Fruit fly (Drosophila melanogaster) whole organism, embryonic: ENCODE measurements around the gene dpp.
A peak's percentile ranks its signal among the peaks of the same experiment; 100 is the strongest.

Experiments used
- Abd-B ChIP-seq: fragments of 200-800 bp; sonication (Bioruptor generic); optimal IDR thresholded peaks from 2 replicates; lab custom pipeline; 2018; ENCODE audit warnings: missing biosample characterization, mild to moderate bottlenecking, missing genetic modification characterization, moderate library complexity
- B-H1 ChIP-seq: fragments of 200-800 bp; sonication (Bioruptor generic); IDR thresholded peaks from 3 replicates; pipeline ENCODE4 v1.3.6; 2022; ENCODE audit warnings: missing biosample characterization, missing genetic modification characterization
- B-H2 ChIP-seq: fragments of 200-800 bp; sonication (Bioruptor generic); optimal IDR thresholded peaks from 2 replicates; lab custom pipeline; 2018; ENCODE audit warnings: missing biosample characterization, mild to moderate bottlenecking, missing genetic modification characterization
- CG10147 ChIP-seq: fragments of 200-800 bp; sonication (Bioruptor generic); optimal IDR thresholded peaks from 2 replicates; lab custom pipeline; 2019; ENCODE audit warnings: missing biosample characterization, mild to moderate bottlenecking, missing genetic modification characterization, moderate library complexity
- CG10654 ChIP-seq: fragments of 200-800 bp; sonication (Bioruptor generic); optimal IDR thresholded peaks from 2 replicates; lab custom pipeline; 2016; ENCODE audit warnings: missing biosample characterization, missing genetic modification characterization
- CG10959 ChIP-seq: fragments of 200-800 bp; sonication (Bioruptor generic); IDR thresholded peaks from 2 replicates; pipeline ENCODE4 v1.3.6; 2022; ENCODE audit warnings: missing biosample characterization, missing genetic modification characterization
- CG11398 ChIP-seq: fragments of 200-800 bp; sonication (Bioruptor generic); optimal IDR thresholded peaks from 2 replicates; lab custom pipeline; 2016; ENCODE audit warnings: missing biosample characterization, missing genetic modification characterization
- CG12769 ChIP-seq: fragments of 200-800 bp; sonication (Bioruptor generic); optimal IDR thresholded peaks from 2 replicates; lab custom pipeline; 2019; ENCODE audit warnings: missing biosample characterization, mild to moderate bottlenecking, missing genetic modification characterization, moderate library complexity
- CG13296 ChIP-seq: fragments of 200-800 bp; sonication (Bioruptor generic); optimal IDR thresholded peaks from 3 replicates; lab custom pipeline; 2018; ENCODE audit warnings: missing biosample characterization, mild to moderate bottlenecking, missing genetic modification characterization
- CG14014 ChIP-seq: fragments of 200-800 bp; sonication (Bioruptor generic); IDR thresholded peaks from 2 replicates; pipeline ENCODE4 v1.3.6; 2022; ENCODE audit warnings: missing biosample characterization, missing genetic modification characterization
- CG15269 ChIP-seq: fragments of 200-800 bp; sonication (Bioruptor generic); optimal IDR thresholded peaks from 2 replicates; lab custom pipeline; 2018; ENCODE audit warnings: missing biosample characterization, mild to moderate bottlenecking, missing genetic modification characterization, moderate library complexity
- CG1602 ChIP-seq: fragments of 200-800 bp; sonication (Bioruptor generic); optimal IDR thresholded peaks from 3 replicates; lab custom pipeline; 2016; ENCODE audit warnings: missing biosample characterization, missing genetic modification characterization
- CG17802 ChIP-seq: fragments of 200-800 bp; sonication (Bioruptor generic); optimal IDR thresholded peaks from 2 replicates; lab custom pipeline; 2018; ENCODE audit warnings: missing biosample characterization, mild to moderate bottlenecking, missing genetic modification characterization, moderate library complexity
- CG1792 ChIP-seq: fragments of 200-800 bp; sonication (Bioruptor generic); optimal IDR thresholded peaks from 2 replicates; lab custom pipeline; 2016; ENCODE audit warnings: missing biosample characterization, missing genetic modification characterization
- CG18262 ChIP-seq: fragments of 200-800 bp; optimal IDR thresholded peaks from 3 replicates; lab custom pipeline; 2019; ENCODE audit warnings: missing biosample characterization, mild to moderate bottlenecking, missing genetic modification characterization, moderate library complexity
- CG2120 ChIP-seq: fragments of 200-800 bp; sonication (Bioruptor generic); optimal IDR thresholded peaks from 3 replicates; lab custom pipeline; 2016; ENCODE audit warnings: missing biosample characterization, missing genetic modification characterization
- CG31224 ChIP-seq: fragments of 200-800 bp; sonication (Bioruptor generic); IDR thresholded peaks from 2 replicates; pipeline ENCODE4 v1.3.6; 2022; ENCODE audit warnings: missing biosample characterization, missing genetic modification characterization
- CG3281 ChIP-seq: fragments of 200-800 bp; sonication (Bioruptor generic); optimal IDR thresholded peaks from 3 replicates; lab custom pipeline; 2017; ENCODE audit warnings: missing biosample characterization, mild to moderate bottlenecking, missing genetic modification characterization
- CG34376 ChIP-seq: fragments of 200-800 bp; sonication (Bioruptor generic); optimal IDR thresholded peaks from 2 replicates; lab custom pipeline; 2018; ENCODE audit warnings: missing biosample characterization, mild to moderate bottlenecking, missing genetic modification characterization
- CG3847 ChIP-seq: fragments of 200-800 bp; sonication (Bioruptor generic); IDR thresholded peaks from 2 replicates; pipeline ENCODE4 v1.3.6; 2022; ENCODE audit warnings: missing biosample characterization, missing genetic modification characterization
- CG6254 ChIP-seq: fragments of 200-800 bp; sonication (Bioruptor generic); optimal IDR thresholded peaks from 3 replicates; lab custom pipeline; 2017; ENCODE audit warnings: mild to moderate bottlenecking, missing biosample characterization, missing genetic modification reagents, missing genetic modification characterization
- CG7786 ChIP-seq: fragments of 200-800 bp; sonication (Bioruptor generic); optimal IDR thresholded peaks from 2 replicates; lab custom pipeline; 2016; ENCODE audit warnings: missing biosample characterization, missing genetic modification characterization
- CG7839 ChIP-seq: fragments of 200-800 bp; sonication (Bioruptor generic); optimal IDR thresholded peaks from 3 replicates; lab custom pipeline; 2018; ENCODE audit warnings: missing biosample characterization, mild to moderate bottlenecking, missing genetic modification characterization, moderate library complexity
- CG9932 ChIP-seq: fragments of 200-800 bp; sonication (Bioruptor generic); IDR thresholded peaks from 2 replicates; pipeline ENCODE4 v1.3.6; 2022; ENCODE audit warnings: missing biosample characterization, missing genetic modification characterization
- Fer1 ChIP-seq: fragments of 200-800 bp; sonication (Bioruptor generic); optimal IDR thresholded peaks from 2 replicates; lab custom pipeline; 2017; ENCODE audit warnings: missing biosample characterization, mild to moderate bottlenecking, missing genetic modification characterization
- Fer3 ChIP-seq: fragments of 200-800 bp; sonication (Bioruptor generic); optimal IDR thresholded peaks from 2 replicates; lab custom pipeline; 2018; ENCODE audit warnings: missing biosample characterization, mild to moderate bottlenecking, missing genetic modification characterization, moderate library complexity
- H2.0 ChIP-seq: fragments of 200-800 bp; sonication (Bioruptor generic); IDR thresholded peaks from 2 replicates; pipeline ENCODE4 v1.3.6; 2022; ENCODE audit warnings: missing biosample characterization, missing genetic modification characterization
- HLH54F ChIP-seq: fragments of 200-800 bp; sonication (Bioruptor generic); optimal IDR thresholded peaks from 3 replicates; lab custom pipeline; 2016; ENCODE audit warnings: missing biosample characterization, missing genetic modification characterization
- Max ChIP-seq: fragments of 200-800 bp; sonication (Bioruptor generic); optimal IDR thresholded peaks from 2 replicates; lab custom pipeline; 2016; ENCODE audit warnings: missing biosample characterization, mild to moderate bottlenecking, missing genetic modification characterization
- Meics ChIP-seq: fragments of 200-800 bp; sonication (Bioruptor generic); optimal IDR thresholded peaks from 2 replicates; lab custom pipeline; 2017; ENCODE audit warnings: missing biosample characterization, mild to moderate bottlenecking, missing genetic modification characterization
- NC2β ChIP-seq: fragments of 200-800 bp; sonication (Bioruptor generic); optimal IDR thresholded peaks from 2 replicates; lab custom pipeline; 2016; ENCODE audit warnings: missing biosample characterization, missing genetic modification characterization
- NK7.1 ChIP-seq: fragments of 200-800 bp; sonication (Bioruptor generic); optimal IDR thresholded peaks from 3 replicates; lab custom pipeline; 2016; ENCODE audit warnings: missing biosample characterization, missing genetic modification characterization
- NfI ChIP-seq: fragments of 200-800 bp; sonication (Bioruptor generic); optimal IDR thresholded peaks from 3 replicates; lab custom pipeline; 2018; ENCODE audit warnings: missing biosample characterization, mild to moderate bottlenecking, missing genetic modification characterization, moderate library complexity
- Rfx ChIP-seq: fragments of 200-800 bp; sonication (Bioruptor generic); IDR thresholded peaks from 2 replicates; pipeline ENCODE4 v1.3.6; 2022; ENCODE audit warnings: missing biosample characterization, missing genetic modification characterization
- abd-A ChIP-seq: fragments of 200-800 bp; sonication (Bioruptor generic); optimal IDR thresholded peaks from 3 replicates; lab custom pipeline; 2019; ENCODE audit warnings: missing biosample characterization, mild to moderate bottlenecking, missing genetic modification characterization, moderate library complexity
- caup ChIP-seq: fragments of 200-800 bp; sonication (Bioruptor generic); optimal IDR thresholded peaks from 3 replicates; lab custom pipeline; 2017; ENCODE audit warnings: missing biosample characterization, mild to moderate bottlenecking, missing genetic modification characterization, moderate library complexity; ENCODE audit not compliant: severe bottlenecking
- ci ChIP-seq: fragments of 200-800 bp; sonication (Bioruptor generic); IDR thresholded peaks from 3 replicates; pipeline ENCODE4 v1.3.6; 2022; ENCODE audit warnings: missing biosample characterization, missing genetic modification characterization
- crol ChIP-seq: fragments of 200-800 bp; sonication (Bioruptor generic); IDR thresholded peaks from 2 replicates; pipeline ENCODE4 v1.3.6; 2022; ENCODE audit warnings: missing biosample characterization, missing genetic modification characterization
- dmrt99B ChIP-seq: fragments of 200-800 bp; sonication (Bioruptor generic); optimal IDR thresholded peaks from 2 replicates; lab custom pipeline; 2018; ENCODE audit warnings: missing biosample characterization, mild to moderate bottlenecking, missing genetic modification characterization, moderate library complexity
- eyg ChIP-seq: fragments of 200-800 bp; sonication (Bioruptor generic); optimal IDR thresholded peaks from 3 replicates; lab custom pipeline; 2016; ENCODE audit warnings: missing biosample characterization, missing genetic modification characterization
- grau ChIP-seq: fragments of 200-800 bp; optimal IDR thresholded peaks from 3 replicates; lab custom pipeline; 2019; ENCODE audit warnings: missing biosample characterization, mild to moderate bottlenecking, missing genetic modification characterization, moderate library complexity
- h ChIP-seq: fragments of >200 bp; optimal IDR thresholded peaks from 2 replicates; lab custom pipeline; 2017
- lab ChIP-seq: fragments of 200-800 bp; sonication (Bioruptor generic); optimal IDR thresholded peaks from 3 replicates; lab custom pipeline; 2017; ENCODE audit warnings: missing biosample characterization, missing genetic modification characterization, mild to moderate bottlenecking, moderate library complexity, missing genetic modification reagents
- mirr ChIP-seq: fragments of 200-800 bp; sonication (Bioruptor generic); optimal IDR thresholded peaks from 3 replicates; lab custom pipeline; 2018; ENCODE audit warnings: missing biosample characterization, mild to moderate bottlenecking, missing genetic modification characterization
- odd ChIP-seq: fragments of 200-800 bp; sonication (Bioruptor generic); optimal IDR thresholded peaks from 2 replicates; lab custom pipeline; 2017; ENCODE audit warnings: missing biosample characterization, mild to moderate bottlenecking, missing genetic modification characterization
- p53 ChIP-seq: fragments of 200-800 bp; sonication (Bioruptor generic); optimal IDR thresholded peaks from 2 replicates; lab custom pipeline; 2016; ENCODE audit warnings: missing biosample characterization, missing genetic modification characterization
- ranshi ChIP-seq: fragments of 200-800 bp; sonication (Bioruptor generic); IDR thresholded peaks from 2 replicates; pipeline ENCODE4 v1.3.6; 2022; ENCODE audit warnings: missing biosample characterization, missing genetic modification characterization
- sd ChIP-seq: fragments of 200-800 bp; sonication (Bioruptor generic); optimal IDR thresholded peaks from 3 replicates; lab custom pipeline; 2018; ENCODE audit warnings: missing biosample characterization, mild to moderate bottlenecking, missing genetic modification characterization, moderate library complexity
- sna ChIP-seq: fragments of 200-800 bp; sonication (Bioruptor generic); IDR thresholded peaks from 2 replicates; pipeline ENCODE4 v1.3.6; 2022; ENCODE audit warnings: missing biosample characterization, missing genetic modification characterization; ENCODE audit not compliant: partially characterized antibody
- vvl ChIP-seq: fragments of 200-800 bp; sonication (Bioruptor generic); IDR thresholded peaks from 2 replicates; pipeline ENCODE4 v1.3.6; 2022; ENCODE audit warnings: missing biosample characterization, missing genetic modification characterization
- wor ChIP-seq: fragments of 200-800 bp; sonication (Bioruptor generic); IDR thresholded peaks from 2 replicates; pipeline ENCODE4 v1.3.6; 2022; ENCODE audit warnings: missing biosample characterization, missing genetic modification characterization
- yki ChIP-seq: fragments of >200 bp; optimal IDR thresholded peaks from 3 replicates; lab custom pipeline; 2018

dpp gene

dm6 chr2L:2472740-2473139, 44.6 kb downstream of the dpp start (continued):
- no peak for TF ChIP-seq CG1602
- no peak for TF ChIP-seq CG7786 (GFP tag; lab: Kevin White, UChicago)
- TF ChIP-seq Rfx (GFP tag; lab: Robert Waterston, UW) = peak; percentile 57
- TF ChIP-seq CG2120 (GFP tag; lab: Kevin White, UChicago) = peak; percentile 29
- TF ChIP-seq eyg (GFP tag; lab: Kevin White, UChicago) = no peak
- no peak for TF ChIP-seq CG7839 (tag; lab: Kevin White, UChicago)
- TF ChIP-seq yki = no peak
- TF ChIP-seq ranshi = no peak; the same call in 1 of the 2 replicates
- TF ChIP-seq sd (tag; lab: Kevin White, UChicago) = peak; percentile 31
- no peak for TF ChIP-seq CG10959 (GFP tag; lab: Robert Waterston, UW)
- TF ChIP-seq CG3281 (GFP tag; lab: Kevin White, UChicago) = peak; percentile 21
- no peak for TF ChIP-seq odd (GFP tag; lab: Kevin White, UChicago)
- TF ChIP-seq CG14014 = peak; percentile 57; the same call in 1 of the 2 replicates
- TF ChIP-seq NfI (GFP tag; lab: Kevin White, UChicago) = no peak
- peak; percentile 7 for TF ChIP-seq dmrt99B (tag; lab: Kevin White, UChicago)
- no peak for TF ChIP-seq CG18262 (tag; lab: Kevin White, UChicago)
- TF ChIP-seq NK7.1 (GFP tag; lab: Kevin White, UChicago) = no peak
- no peak for TF ChIP-seq CG1792
- TF ChIP-seq lab (GFP tag; lab: Kevin White, UChicago) = peak; percentile 12
- TF ChIP-seq sna (GFP tag; lab: Robert Waterston, UW) = no peak
- no peak for TF ChIP-seq B-H1
- no peak for TF ChIP-seq HLH54F (GFP tag; lab: Kevin White, UChicago)
- no peak for TF ChIP-seq p53 (GFP tag; lab: Kevin White, UChicago)
- TF ChIP-seq CG10147 = no peak
- peak; percentile 36 for TF ChIP-seq CG12769 (tag; lab: Kevin White, UChicago)
- no peak for TF ChIP-seq Max (GFP tag; lab: Kevin White, UChicago)
- TF ChIP-seq CG10654 = no peak
- TF ChIP-seq mirr (GFP tag; lab: Kevin White, UChicago) = peak; percentile 74
- 0 out of 2 replicates have a peak, but pooled peaks have one; percentile 5 for TF ChIP-seq CG3847
- no peak for TF ChIP-seq Fer1 (GFP tag; lab: Kevin White, UChicago)
- TF ChIP-seq CG17802 = no peak
- TF ChIP-seq abd-A = no peak
- TF ChIP-seq wor = no peak
- no peak for TF ChIP-seq CG31224
- TF ChIP-seq B-H2 = no peak
- TF ChIP-seq grau (tag; lab: Kevin White, UChicago) = no peak
- no peak for TF ChIP-seq CG11398 (GFP tag; lab: Kevin White, UChicago)
- no peak for TF ChIP-seq CG6254 (GFP tag; lab: Kevin White, UChicago)
- no peak for TF ChIP-seq crol (GFP tag; lab: Robert Waterston, UW)
- TF ChIP-seq Meics (GFP tag; lab: Kevin White, UChicago) = peak; percentile 42
- no peak for TF ChIP-seq CG34376 (GFP tag; lab: Kevin White, UChicago)
- TF ChIP-seq h (lab: Kevin White, UChicago) = no peak
- TF ChIP-seq ci (GFP tag; lab: Robert Waterston, UW) = no peak
- peak; percentile 13 for TF ChIP-seq Fer3
- peak; percentile 13 for TF ChIP-seq CG13296
- peak; percentile 34; the same call in 1 of the 2 replicates for TF ChIP-seq CG9932
- no peak for TF ChIP-seq H2.0 (GFP tag; lab: Robert Waterston, UW)
- peak; percentile 21 for TF ChIP-seq CG15269 (tag; lab: Kevin White, UChicago)
- TF ChIP-seq vvl (GFP tag; lab: Robert Waterston, UW) = no peak
- no peak for TF ChIP-seq Abd-B (GFP tag; lab: Kevin White, UChicago)
- peak; percentile 34 for TF ChIP-seq caup (GFP tag; lab: Kevin White, UChicago)
- TF ChIP-seq NC2β (GFP tag; lab: Kevin White, UChicago) = no peak
